Worm (Caenorhabditis elegans) whole organism, L3 larva: Measurements from ENCODE around the gene M02D8.3.

Experiments
- R02D3.7 ChIP-seq: fragments of 150-350 bp; optimal IDR thresholded peaks from 2 replicates; lab custom pipeline; 2014; ENCODE audit warnings: missing biosample characterization, missing genetic modification characterization
- ceh-9 ChIP-seq: sonication (generic microtip); optimal IDR thresholded peaks from 2 replicates; lab custom pipeline; 2018; ENCODE audit warnings: missing biosample characterization, missing genetic modification characterization
- egl-27 ChIP-seq: sonication (generic microtip); optimal IDR thresholded peaks from 4 replicates; lab custom pipeline; 2017; ENCODE audit warnings: missing biosample characterization, missing genetic modification reagents, missing genetic modification characterization
- fkh-10 ChIP-seq: sonication (generic microtip); optimal IDR thresholded peaks from 2 replicates; lab custom pipeline; 2017; ENCODE audit warnings: missing biosample characterization, missing genetic modification reagents, missing genetic modification characterization
- lin-15B ChIP-seq: fragments of 150-350 bp; optimal IDR thresholded peaks from 2 replicates; lab custom pipeline; 2014; ENCODE audit warnings: missing biosample characterization, missing genetic modification characterization
- nfya-1 ChIP-seq: sonication (generic microtip); optimal IDR thresholded peaks from 2 replicates; lab custom pipeline; 2017; ENCODE audit warnings: missing genetic modification characterization, mild to moderate bottlenecking, missing compliant biosample characterization, antibody characterized with exemption, moderate library complexity; ENCODE audit not compliant: insufficient read depth
- nhr-11 ChIP-seq: fragments of 150-350 bp; optimal IDR thresholded peaks from 2 replicates; lab custom pipeline; 2014; ENCODE audit warnings: missing biosample characterization, missing genetic modification characterization
- nhr-23 ChIP-seq: fragments of 150-350 bp; optimal IDR thresholded peaks from 2 replicates; lab custom pipeline; 2014; ENCODE audit warnings: missing biosample characterization, missing genetic modification reagents, missing genetic modification characterization
- nhr-237 ChIP-seq: fragments of 150-350 bp; optimal IDR thresholded peaks from 2 replicates; lab custom pipeline; 2014; ENCODE audit warnings: missing biosample characterization, missing genetic modification characterization
- pha-4 ChIP-seq: fragments of 150-350 bp; optimal IDR thresholded peaks from 2 replicates; lab custom pipeline; 2014; ENCODE audit warnings: missing biosample characterization, missing genetic modification reagents, missing genetic modification characterization
- sea-2 ChIP-seq: fragments of 150-350 bp; sonication (generic microtip); optimal IDR thresholded peaks from 4 replicates; lab custom pipeline; 2014; ENCODE audit warnings: missing biosample characterization, missing genetic modification reagents, missing genetic modification characterization

ce11 chrX:8711141-8711645 is 25.6 kb downstream of the M02D8.3 start, which contains the start of gene F53A9.1:
- TF ChIP-seq lin-15B (tag; lab: Kevin White, UChicago) (no peak), pha-4 (peak; percentile 1), nfya-1 (tag; lab: Kevin White, UChicago) (no peak), sea-2 (GFP tag; lab: Kevin White, UChicago) (no peak), fkh-10 (GFP tag; lab: Kevin White, UChicago) (no peak), nhr-11 (tag; lab: Kevin White, UChicago) (no peak), nhr-23 (tag; lab: Kevin White, UChicago) (no peak), egl-27 (tag; lab: Kevin White, UChicago) (no peak), ceh-9 (tag; lab: Kevin White, UChicago) (no peak), R02D3.7 (tag; lab: Kevin White, UChicago) (no peak), nhr-237 (tag; lab: Kevin White, UChicago) (no peak)
